Worm (Caenorhabditis elegans) whole organism, L4 larva: ENCODE data around the gene vha-12.

Source experiments
- F10B5.3 ChIP-seq: sonication (generic microtip); optimal IDR thresholded peaks from 2 replicates; lab custom pipeline; 2016; ENCODE audit warnings: mild to moderate bottlenecking, missing genetic modification characterization, missing compliant biosample characterization
- F26F4.8 ChIP-seq: fragments of 200-800 bp; sonication (Bioruptor generic); conservative IDR thresholded peaks from 2 replicates; pipeline ENCODE4 v1.3.6; 2022; ENCODE audit warnings: missing genetic modification characterization, missing compliant biosample characterization
- F37D6.2 ChIP-seq: sonication (generic microtip); optimal IDR thresholded peaks from 2 replicates; lab custom pipeline; 2016; ENCODE audit warnings: mild to moderate bottlenecking, missing genetic modification characterization, missing compliant biosample characterization
- F44E2.7 ChIP-seq: fragments of 200-800 bp; sonication (Bioruptor generic); IDR thresholded peaks from 2 replicates; pipeline ENCODE4 v2.1.2; 2022; ENCODE audit warnings: missing genetic modification characterization, missing compliant biosample characterization
- F49E8.2 ChIP-seq: sonication (generic microtip); optimal IDR thresholded peaks from 2 replicates; lab custom pipeline; 2016; ENCODE audit warnings: missing compliant biosample characterization, mild to moderate bottlenecking, missing genetic modification characterization, borderline replicate concordance
- T26A8.4 ChIP-seq: fragments of 200-800 bp; sonication (Bioruptor generic); IDR thresholded peaks from 2 replicates; pipeline ENCODE4 v1.3.6; 2022; ENCODE audit warnings: missing genetic modification characterization, missing compliant biosample characterization
- Y48G9A.11 ChIP-seq: fragments of 200-800 bp; sonication (Bioruptor generic); IDR thresholded peaks from 2 replicates; pipeline ENCODE4 v1.3.6; 2022; ENCODE audit warnings: missing genetic modification reagents, missing genetic modification characterization, missing compliant biosample characterization
- Y75B8A.6 ChIP-seq: fragments of 200-800 bp; sonication (Bioruptor generic); IDR thresholded peaks from 2 replicates; pipeline ENCODE4 v1.3.6; 2022; ENCODE audit warnings: missing genetic modification reagents, missing genetic modification characterization, missing compliant biosample characterization
- ZK337.2 ChIP-seq: fragments of 200-800 bp; sonication (Bioruptor generic); IDR thresholded peaks from 2 replicates; pipeline ENCODE4 v1.3.6; 2022; ENCODE audit warnings: missing genetic modification reagents, missing genetic modification characterization, missing compliant biosample characterization
- attf-4 ChIP-seq: sonication (generic microtip); optimal IDR thresholded peaks from 3 replicates; lab custom pipeline; 2017; ENCODE audit warnings: missing biosample characterization, missing genetic modification characterization
- ceh-82 ChIP-seq: sonication (generic microtip); optimal IDR thresholded peaks from 2 replicates; lab custom pipeline; 2017; ENCODE audit warnings: missing biosample characterization, missing genetic modification characterization
- ces-1 ChIP-seq: fragments of 150-350 bp; sonication (generic microtip); optimal IDR thresholded peaks from 4 replicates; lab custom pipeline; 2014; ENCODE audit warnings: missing biosample characterization, missing genetic modification reagents, missing genetic modification characterization
- daf-12 ChIP-seq: fragments of 150-350 bp; optimal IDR thresholded peaks from 2 replicates; lab custom pipeline; 2014; ENCODE audit warnings: missing biosample characterization, missing genetic modification reagents, missing genetic modification characterization
- daf-19 ChIP-seq: fragments of 200-800 bp; sonication (Bioruptor generic); conservative IDR thresholded peaks from 2 replicates; pipeline ENCODE4 v1.3.6; 2022; ENCODE audit warnings: missing genetic modification characterization, missing compliant biosample characterization
- daf-8 ChIP-seq: fragments of 200-800 bp; sonication (Bioruptor generic); IDR thresholded peaks from 2 replicates; pipeline ENCODE4 v1.3.6; 2022; ENCODE audit warnings: missing genetic modification characterization, missing compliant biosample characterization
- dpl-1 ChIP-seq: fragments of 150-350 bp; optimal IDR thresholded peaks from 2 replicates; lab custom pipeline; 2014; ENCODE audit warnings: missing biosample characterization, missing genetic modification reagents, missing genetic modification characterization
- egl-43 ChIP-seq: fragments of 200-800 bp; sonication (Bioruptor generic); IDR thresholded peaks from 2 replicates; pipeline ENCODE4 v1.3.6; 2022; ENCODE audit warnings: missing genetic modification reagents, missing genetic modification characterization, missing compliant biosample characterization
- hlh-11 ChIP-seq: fragments of 200-800 bp; sonication (Bioruptor generic); optimal IDR thresholded peaks from 2 replicates; lab custom pipeline; 2018; ENCODE audit warnings: mild to moderate bottlenecking, missing genetic modification characterization, missing compliant biosample characterization
- hlh-30 ChIP-seq: sonication (generic microtip); optimal IDR thresholded peaks from 2 replicates; lab custom pipeline; 2017; ENCODE audit warnings: antibody characterized with exemption, mild to moderate bottlenecking, missing genetic modification characterization, missing compliant biosample characterization; ENCODE audit not compliant: insufficient read depth
- hmg-1.1 ChIP-seq: fragments of 200-800 bp; sonication (Bioruptor generic); IDR thresholded peaks from 2 replicates; pipeline ENCODE4 v1.3.6; 2022; ENCODE audit warnings: missing genetic modification reagents, missing genetic modification characterization, missing compliant biosample characterization
- lin-13 ChIP-seq: fragments of 150-350 bp; optimal IDR thresholded peaks from 2 replicates; lab custom pipeline; 2014; ENCODE audit warnings: missing biosample characterization, missing genetic modification reagents, missing genetic modification characterization
- lin-15B ChIP-seq: fragments of 150-350 bp; sonication (generic microtip); optimal IDR thresholded peaks from 3 replicates; lab custom pipeline; 2014; ENCODE audit warnings: missing biosample characterization, missing genetic modification characterization
- lin-39 ChIP-seq: fragments of 150-350 bp; optimal IDR thresholded peaks from 2 replicates; lab custom pipeline; 2014; ENCODE audit warnings: missing biosample characterization, missing genetic modification reagents, missing genetic modification characterization
- lir-3 ChIP-seq: sonication (generic microtip); optimal IDR thresholded peaks from 2 replicates; lab custom pipeline; 2016; ENCODE audit warnings: mild to moderate bottlenecking, missing genetic modification characterization, missing compliant biosample characterization
- lsy-2 ChIP-seq, 2 experiments: fragments of 150-350 bp in 1 of 2; sonication (generic microtip) in 1 of 2; optimal IDR thresholded peaks; 2 replicates each; lab custom pipeline; 2014 to 2017; ENCODE audit warnings: missing biosample characterization in 2 of 2, missing genetic modification characterization in 2 of 2
- madf-5 ChIP-seq, 2 experiments: fragments of 200-800 bp; sonication (Bioruptor generic); IDR thresholded peaks; 2 replicates each; pipeline ENCODE4 v1.3.6; 2022; ENCODE audit warnings: missing compliant biosample characterization in 2 of 2, missing genetic modification characterization in 2 of 2
- madf-9 ChIP-seq: fragments of 200-800 bp; sonication (Bioruptor generic); conservative IDR thresholded peaks from 2 replicates; pipeline ENCODE4 v1.3.6; 2022; ENCODE audit warnings: missing genetic modification reagents, missing genetic modification characterization, missing compliant biosample characterization
- mdl-1 ChIP-seq, 2 experiments: fragments of 150-350 bp in 1 of 2; sonication (generic microtip) in 1 of 2; optimal IDR thresholded peaks; 2 replicates each; lab custom pipeline; 2014 to 2017; ENCODE audit warnings: missing biosample characterization in 2 of 2, missing genetic modification characterization in 2 of 2
- mdt-29 ChIP-seq: fragments of 200-800 bp; sonication (Bioruptor generic); IDR thresholded peaks from 2 replicates; pipeline ENCODE4 v1.3.6; 2022; ENCODE audit warnings: missing genetic modification reagents, missing genetic modification characterization, missing compliant biosample characterization
- mep-1 ChIP-seq: fragments of 150-350 bp; sonication (generic microtip); optimal IDR thresholded peaks from 3 replicates; lab custom pipeline; 2014; ENCODE audit warnings: missing biosample characterization, missing genetic modification characterization
- mes-2 ChIP-seq: sonication (generic microtip); optimal IDR thresholded peaks from 2 replicates; lab custom pipeline; 2016; ENCODE audit warnings: missing genotype, mild to moderate bottlenecking, missing genetic modification characterization, missing compliant biosample characterization; ENCODE audit not compliant: poor library complexity, severe bottlenecking
- mxl-2 ChIP-seq: fragments of 200-800 bp; sonication (Bioruptor generic); conservative IDR thresholded peaks from 2 replicates; pipeline ENCODE4 v1.3.6; 2022; ENCODE audit warnings: missing genetic modification reagents, missing genetic modification characterization, missing compliant biosample characterization
- nhr-10 ChIP-seq: fragments of 150-350 bp; optimal IDR thresholded peaks from 2 replicates; lab custom pipeline; 2014; ENCODE audit warnings: missing biosample characterization, missing genetic modification characterization
- nhr-111 ChIP-seq: fragments of 200-800 bp; sonication (Bioruptor generic); optimal IDR thresholded peaks from 2 replicates; lab custom pipeline; 2018; ENCODE audit warnings: mild to moderate bottlenecking, missing genetic modification characterization, missing compliant biosample characterization
- nhr-48 ChIP-seq: sonication (generic microtip); optimal IDR thresholded peaks from 2 replicates; lab custom pipeline; 2016; ENCODE audit warnings: mild to moderate bottlenecking, missing genetic modification characterization, missing compliant biosample characterization
- nhr-76 ChIP-seq: fragments of 150-350 bp; optimal IDR thresholded peaks from 2 replicates; lab custom pipeline; 2014; ENCODE audit warnings: missing biosample characterization, missing genetic modification characterization
- nhr-77 ChIP-seq: fragments of 150-350 bp; optimal IDR thresholded peaks from 2 replicates; lab custom pipeline; 2014; ENCODE audit warnings: missing biosample characterization, missing genetic modification characterization
- pha-4 ChIP-seq, 2 experiments: fragments of 150-350 bp in 1 of 2; fragments of 200-800 bp in 1 of 2; sonication (Bioruptor generic) in 1 of 2; IDR thresholded peaks in 1 of 2; optimal IDR thresholded peaks in 1 of 2; 2 replicates each; pipeline versions ENCODE4 v1.3.6 to Lab custom; 2014 to 2022; ENCODE audit warnings: missing genetic modification characterization in 2 of 2, missing genetic modification reagents in 2 of 2, missing biosample characterization in 1 of 2, missing compliant biosample characterization in 1 of 2
- pqm-1 ChIP-seq: sonication (generic microtip); optimal IDR thresholded peaks from 2 replicates; lab custom pipeline; 2017; ENCODE audit warnings: missing biosample characterization, missing genetic modification characterization
- sdz-12 ChIP-seq: fragments of 200-800 bp; sonication (Bioruptor generic); optimal IDR thresholded peaks from 2 replicates; lab custom pipeline; 2018; ENCODE audit warnings: mild to moderate bottlenecking, missing genetic modification characterization, missing compliant biosample characterization
- spr-1 ChIP-seq: sonication (generic microtip); optimal IDR thresholded peaks from 2 replicates; lab custom pipeline; 2016; ENCODE audit warnings: mild to moderate bottlenecking, missing genetic modification characterization, missing compliant biosample characterization
- tag-97 ChIP-seq: fragments of 200-800 bp; sonication (Bioruptor generic); IDR thresholded peaks from 2 replicates; pipeline ENCODE4 v1.3.6; 2022; ENCODE audit warnings: missing genetic modification characterization, missing compliant biosample characterization
- tra-1 ChIP-seq: fragments of 200-800 bp; sonication (Bioruptor generic); IDR thresholded peaks from 2 replicates; pipeline ENCODE4 v1.3.6; 2022; ENCODE audit warnings: missing genetic modification reagents, missing genetic modification characterization, missing compliant biosample characterization
- vab-7 ChIP-seq: fragments of 200-800 bp; sonication (Bioruptor generic); IDR thresholded peaks from 2 replicates; pipeline ENCODE4 v1.3.6; 2022; ENCODE audit warnings: missing genetic modification reagents, missing genetic modification characterization, missing compliant biosample characterization
- zag-1 ChIP-seq: fragments of 150-350 bp; optimal IDR thresholded peaks from 2 replicates; lab custom pipeline; 2014; ENCODE audit warnings: missing biosample characterization, missing genetic modification characterization
- zip-11 ChIP-seq: fragments of 200-800 bp; sonication (Bioruptor generic); IDR thresholded peaks from 2 replicates; pipeline ENCODE4 v1.3.6; 2022; ENCODE audit warnings: missing genetic modification characterization, missing compliant biosample characterization
- zip-2 ChIP-seq: fragments of 150-350 bp; optimal IDR thresholded peaks from 2 replicates; lab custom pipeline; 2014; ENCODE audit warnings: missing biosample characterization, missing genetic modification characterization
- ztf-7 ChIP-seq: fragments of 150-350 bp; optimal IDR thresholded peaks from 2 replicates; lab custom pipeline; 2014; ENCODE audit warnings: missing biosample characterization, missing genetic modification characterization

Gene vha-12

ce11 chrX:4145051-4145826 is 45.7 kb upstream of the vha-12 start (continued):
- TF ChIP-seq nhr-111 (GFP tag; lab: Kevin White, UChicago) (no peak), vab-7 (no peak), ztf-7 (no peak), daf-19 (GFP tag; lab: Robert Waterston, UW) (no peak), lir-3 (no peak), ZK337.2 (GFP tag; lab: Robert Waterston, UW) (peak; percentile 42), pha-4 (GFP tag; IDR thresholded peaks at IDR 0.05; lab: Robert Waterston, UW) (peak; percentile 38; the same call in 1 of the 2 replicates), pha-4 (tag; optimal IDR thresholded peaks at IDR 0.05; lab: Kevin White, UChicago) (peak; percentile 55), madf-5 (GFP tag; IDR thresholded peaks at IDR 0.05; lab: Robert Waterston, UW) (0 out of 4 replicates have a peak, but pooled peaks have one; percentile 32 to 56), sdz-12 (GFP tag; lab: Kevin White, UChicago) (no peak), mep-1 (tag; lab: Kevin White, UChicago) (peak; percentile 82), lin-13 (GFP tag; lab: Kevin White, UChicago) (peak; percentile 39), ceh-82 (tag; lab: Kevin White, UChicago) (no peak), F26F4.8 (GFP tag; lab: Robert Waterston, UW) (no peak), mes-2 (peak; percentile 63), mxl-2 (peak; percentile 53; the same call in 1 of the 2 replicates), attf-4 (tag; lab: Kevin White, UChicago) (no peak), Y75B8A.6 (no peak), zip-2 (tag; lab: Kevin White, UChicago) (no peak), nhr-48 (tag; lab: Kevin White, UChicago) (peak; percentile 65), madf-9 (GFP tag; lab: Robert Waterston, UW) (0 out of 2 replicates have a peak, but pooled peaks have one; percentile 7), F10B5.3 (tag; lab: Kevin White, UChicago) (no peak), dpl-1 (GFP tag; lab: Kevin White, UChicago) (peak; percentile 23), nhr-10 (tag; lab: Kevin White, UChicago) (peak; percentile 48), daf-8 (0 out of 2 replicates have a peak, but pooled peaks have one; percentile 34), lin-39 (tag; lab: Kevin White, UChicago) (no peak), mdt-29 (GFP tag; lab: Robert Waterston, UW) (peak; percentile 18; the same call in 1 of the 2 replicates), zag-1 (tag; lab: Kevin White, UChicago) (no peak), spr-1 (tag; lab: Kevin White, UChicago) (peak; percentile 9), F44E2.7 (no peak), Y48G9A.11 (GFP tag; lab: Robert Waterston, UW) (no peak), ces-1 (GFP tag; lab: Kevin White, UChicago) (no peak), F37D6.2 (peak; percentile 64), nhr-77 (tag; lab: Kevin White, UChicago) (peak; percentile 49), hmg-1.1 (peak; percentile 62), nhr-76 (no peak), egl-43 (peak; percentile 75), lin-15B (tag; lab: Kevin White, UChicago) (no peak), hlh-11 (tag; lab: Kevin White, UChicago) (peak; percentile 95), daf-12 (no peak), lsy-2 (tag; optimal IDR thresholded peaks at IDR 0.05; lab: Kevin White, UChicago) (peak; percentile 11 to 48), F49E8.2 (no peak), T26A8.4 (GFP tag; lab: Robert Waterston, UW) (peak; percentile 35), mdl-1 (tag; optimal IDR thresholded peaks at IDR 0.05; lab: Kevin White, UChicago) (peak; percentile 97 to 98), pqm-1 (tag; lab: Kevin White, UChicago) (no peak), zip-11 (no peak), tag-97 (GFP tag; lab: Robert Waterston, UW) (no peak), tra-1 (peak; percentile 29; the same call in 1 of the 2 replicates), hlh-30 (tag; lab: Kevin White, UChicago) (peak; percentile 88)
